Fruit fly (Drosophila melanogaster): ENCODE measurements around the gene Npc2e.

Npc2e gene

dm6 chr3R:10063707-10064106 is 10.6 kb downstream of the Npc2e start, which contains the start of gene CG33631:
Gene CG33631 (plus strand): TSS chr3R:10064007.
- TF ChIP-seq Mnt (GFP tag; optimal IDR thresholded peaks at IDR 0.05) (no peak), CG7045 (GFP tag; optimal IDR thresholded peaks at IDR 0.05) (no peak), CG33017 (tag; optimal IDR thresholded peaks at IDR 0.05) (no peak), toe (GFP tag; optimal IDR thresholded peaks at IDR 0.05) (no peak), CG7101 (tag; optimal IDR thresholded peaks at IDR 0.05) (no peak), Crg-1 (GFP tag; optimal IDR thresholded peaks at IDR 0.05) (no peak), CG14711 (tag; optimal IDR thresholded peaks at IDR 0.05) (no peak), Clk (GFP tag; optimal IDR thresholded peaks at IDR 0.05) (no peak), bab1 (GFP tag; optimal IDR thresholded peaks at IDR 0.05) (no peak), CG5204 (GFP tag; optimal IDR thresholded peaks at IDR 0.05) (no peak), kay (GFP tag; ENCODE audit: borderline replicate concordance) (no peak)

DNA sequence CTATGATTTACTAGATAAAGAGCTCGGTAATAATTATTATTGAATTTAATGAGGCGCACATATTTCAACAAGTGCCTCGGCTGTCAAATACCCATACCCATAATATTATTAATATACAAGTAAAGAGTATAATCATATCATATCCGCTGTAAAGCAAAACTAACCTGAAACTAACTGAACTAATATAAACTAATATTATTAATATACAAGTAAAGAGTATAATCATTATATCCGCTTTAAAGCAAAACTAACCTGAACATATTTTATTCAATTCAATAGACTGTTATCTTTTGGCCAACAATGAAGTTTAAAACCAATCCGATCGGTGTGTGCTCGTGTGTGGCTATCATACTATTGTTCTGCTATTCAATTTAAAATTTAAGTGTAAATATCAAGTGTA is 13.3 kb downstream of the Npc2e start, which contains the start of gene CG33783:
CG33783 (plus strand) TSS at position 301 of the 400 bp plus-strand sequence.
- no peak for TF ChIP-seq CG14711 (tag; optimal IDR thresholded peaks at IDR 0.05)
- no peak for TF ChIP-seq pad (GFP tag; optimal IDR thresholded peaks at IDR 0.05)
- TF ChIP-seq cnc (optimal IDR thresholded peaks at IDR 0.05) = no peak
- TF ChIP-seq toe (GFP tag; optimal IDR thresholded peaks at IDR 0.05) = no peak
- no peak for TF ChIP-seq Hr96 (GFP tag; optimal IDR thresholded peaks at IDR 0.05)
- no peak for TF ChIP-seq Mnt (GFP tag; optimal IDR thresholded peaks at IDR 0.05)
- TF ChIP-seq CG7045 (GFP tag; optimal IDR thresholded peaks at IDR 0.05) = no peak
- TF ChIP-seq Crg-1 (GFP tag; optimal IDR thresholded peaks at IDR 0.05) = no peak
- TF ChIP-seq bab1 (GFP tag; optimal IDR thresholded peaks at IDR 0.05) = no peak
- TF ChIP-seq cic (GFP tag; optimal IDR thresholded peaks at IDR 0.05) = no peak
- no peak for TF ChIP-seq ovo (GFP tag; optimal IDR thresholded peaks at IDR 0.05)
- no peak for TF ChIP-seq CG1620 (GFP tag; optimal IDR thresholded peaks at IDR 0.05)
- TF ChIP-seq CG11617 (GFP tag; optimal IDR thresholded peaks at IDR 0.05) = no peak
- TF ChIP-seq CG5204 (GFP tag; optimal IDR thresholded peaks at IDR 0.05) = no peak
- TF ChIP-seq CG12768 (GFP tag; optimal IDR thresholded peaks at IDR 0.05) = no peak

DNA sequence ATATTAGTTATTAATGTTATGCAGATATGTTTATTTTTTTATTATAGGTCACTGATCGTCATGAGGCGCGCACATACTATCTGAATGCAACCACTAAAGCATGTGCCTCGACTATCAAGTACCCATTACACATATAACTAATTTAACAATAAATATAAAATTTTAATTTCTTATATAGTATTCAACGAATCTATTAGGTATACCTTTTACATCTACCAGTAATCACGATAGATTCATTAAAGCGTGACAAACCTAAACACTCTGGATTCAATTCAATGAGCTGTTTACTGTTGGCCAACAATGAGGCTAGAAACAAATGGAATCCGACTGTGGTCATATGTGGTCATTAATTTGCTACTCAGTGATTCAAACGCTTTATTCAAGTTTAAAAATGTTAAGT is 14.5 kb downstream of the Npc2e start, which contains the start of gene CG33784:
CG33784 (plus strand) TSS at position 301 of the 400 bp plus-strand sequence.
- TF ChIP-seq ovo (GFP tag; optimal IDR thresholded peaks at IDR 0.05) (no peak), CG5204 (GFP tag; optimal IDR thresholded peaks at IDR 0.05) (no peak), bab1 (GFP tag; optimal IDR thresholded peaks at IDR 0.05) (no peak), CG14711 (tag; optimal IDR thresholded peaks at IDR 0.05) (no peak), Hr96 (GFP tag; optimal IDR thresholded peaks at IDR 0.05) (no peak), cic (GFP tag; optimal IDR thresholded peaks at IDR 0.05) (no peak), Mnt (GFP tag; optimal IDR thresholded peaks at IDR 0.05) (no peak), tj (GFP tag; optimal IDR thresholded peaks at IDR 0.05) (no peak), kay (GFP tag; ENCODE audit: borderline replicate concordance) (no peak), CG7045 (GFP tag; optimal IDR thresholded peaks at IDR 0.05) (no peak), CG7101 (tag; optimal IDR thresholded peaks at IDR 0.05) (no peak), Clk (GFP tag; optimal IDR thresholded peaks at IDR 0.05) (no peak), CG11617 (GFP tag; optimal IDR thresholded peaks at IDR 0.05) (no peak), pad (GFP tag; optimal IDR thresholded peaks at IDR 0.05) (no peak), toe (GFP tag; optimal IDR thresholded peaks at IDR 0.05) (no peak), Crg-1 (GFP tag; optimal IDR thresholded peaks at IDR 0.05) (no peak), CG1620 (GFP tag; optimal IDR thresholded peaks at IDR 0.05) (no peak), cnc (optimal IDR thresholded peaks at IDR 0.05) (no peak), CG12768 (GFP tag; optimal IDR thresholded peaks at IDR 0.05) (no peak), CG33017 (tag; optimal IDR thresholded peaks at IDR 0.05) (no peak)

DNA sequence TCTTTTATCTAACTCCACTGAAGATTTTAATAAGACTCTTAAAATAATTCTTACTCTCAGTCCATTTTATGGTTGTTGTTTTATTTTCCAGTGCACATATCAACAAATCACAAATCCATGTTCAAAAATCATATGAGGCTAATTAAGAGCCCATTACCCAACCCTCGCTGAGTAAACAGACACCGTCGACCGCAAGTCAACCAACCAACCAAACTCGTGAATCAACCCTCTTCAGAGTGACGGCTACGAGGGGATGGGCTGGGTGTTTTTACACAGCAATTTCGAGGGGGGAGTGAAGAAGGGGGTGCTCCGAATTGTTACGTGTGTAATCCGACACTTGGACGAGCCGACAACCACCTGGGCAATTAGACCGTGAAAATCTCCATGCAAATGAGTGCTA is 15.6 kb downstream of the Npc2e start:
- TF ChIP-seq CG14711 (tag; optimal IDR thresholded peaks at IDR 0.05) = no peak

dm6 chr3R:10070195-10070594 is 17.1 kb downstream of the Npc2e start:
- TF ChIP-seq toe (GFP tag; optimal IDR thresholded peaks at IDR 0.05) (no peak), CG12768 (GFP tag; optimal IDR thresholded peaks at IDR 0.05) (no peak), cnc (optimal IDR thresholded peaks at IDR 0.05) (no peak), CG5204 (GFP tag; optimal IDR thresholded peaks at IDR 0.05) (no peak), bab1 (GFP tag; optimal IDR thresholded peaks at IDR 0.05) (no peak), Crg-1 (GFP tag; optimal IDR thresholded peaks at IDR 0.05) (no peak), CG7101 (tag; optimal IDR thresholded peaks at IDR 0.05) (no peak), CG14711 (tag; optimal IDR thresholded peaks at IDR 0.05) (no peak)

DNA sequence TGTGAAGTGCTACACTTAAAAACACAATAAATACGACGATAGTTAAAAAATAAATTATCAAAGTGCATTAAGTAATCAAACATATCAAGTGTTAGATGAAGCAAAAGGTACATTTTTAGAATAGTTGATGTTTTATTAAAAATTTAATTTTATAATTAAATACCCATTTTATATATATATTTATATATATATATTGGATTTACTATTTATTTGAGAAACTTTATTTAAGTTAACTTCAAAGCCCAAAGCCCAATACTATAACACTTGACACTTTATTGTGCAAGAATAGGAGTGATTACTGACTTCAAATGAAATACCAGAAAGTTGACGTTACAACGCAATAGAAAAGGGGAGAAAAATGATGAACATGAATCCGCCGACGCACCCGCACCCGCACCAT is 17.7 kb downstream of the Npc2e start, which contains the start of gene nerfin-2:
nerfin-2 (plus strand) TSS at position 301 of the 400 bp plus-strand sequence.
- no peak for TF ChIP-seq pad (GFP tag; optimal IDR thresholded peaks at IDR 0.05)
- no peak for TF ChIP-seq bab1 (GFP tag; optimal IDR thresholded peaks at IDR 0.05)
- TF ChIP-seq toe (GFP tag; optimal IDR thresholded peaks at IDR 0.05) = no peak
- no peak for TF ChIP-seq tj (GFP tag; optimal IDR thresholded peaks at IDR 0.05)
- TF ChIP-seq CG11617 (GFP tag; optimal IDR thresholded peaks at IDR 0.05) = no peak
- TF ChIP-seq CG14711 (tag; optimal IDR thresholded peaks at IDR 0.05) = no peak
- no peak for TF ChIP-seq ovo (GFP tag; optimal IDR thresholded peaks at IDR 0.05)
- no peak for TF ChIP-seq CG33017 (tag; optimal IDR thresholded peaks at IDR 0.05)
- no peak for TF ChIP-seq CG7045 (GFP tag; optimal IDR thresholded peaks at IDR 0.05)
- no peak for TF ChIP-seq CG7101 (tag; optimal IDR thresholded peaks at IDR 0.05)
- no peak for TF ChIP-seq CG5204 (GFP tag; optimal IDR thresholded peaks at IDR 0.05)
- no peak for TF ChIP-seq Clk (GFP tag; optimal IDR thresholded peaks at IDR 0.05)
- TF ChIP-seq CG12768 (GFP tag; optimal IDR thresholded peaks at IDR 0.05) = no peak
- no peak for TF ChIP-seq Mnt (GFP tag; optimal IDR thresholded peaks at IDR 0.05)
- TF ChIP-seq cnc (optimal IDR thresholded peaks at IDR 0.05) = no peak
- TF ChIP-seq CG1620 (GFP tag; optimal IDR thresholded peaks at IDR 0.05) = no peak
- no peak for TF ChIP-seq kay (GFP tag; ENCODE audit: borderline replicate concordance)
- TF ChIP-seq Crg-1 (GFP tag; optimal IDR thresholded peaks at IDR 0.05) = no peak
- no peak for TF ChIP-seq Hr96 (GFP tag; optimal IDR thresholded peaks at IDR 0.05)
